Worm (Caenorhabditis elegans): ENCODE data around the gene cpg-8.

Gene cpg-8

ce11 chrV:4687944-4688505 is 4.2 kb downstream of the cpg-8 start, which contains the start of gene K03B4.2 (continued):
- TF ChIP-seq hlh-11 (tag; optimal IDR thresholded peaks at IDR 0.05) (no peak), Y75B8A.6 (GFP tag; IDR thresholded peaks at IDR 0.05) (no peak), fkh-10 (GFP tag; optimal IDR thresholded peaks at IDR 0.05) (no peak), nhr-25 (tag; optimal IDR thresholded peaks at IDR 0.05; ENCODE audit: borderline replicate concordance, insufficient read depth) (no peak), D1046.2 (GFP tag; IDR thresholded peaks at IDR 0.05) (0 out of 2 replicates have a peak, but pooled peaks have one; percentile 48), spr-3 (GFP tag; optimal IDR thresholded peaks at IDR 0.05) (no peak), F26F4.8 (GFP tag; conservative IDR thresholded peaks at IDR 0.05) (0 out of 2 replicates have a peak, but pooled peaks have one; percentile 26), T26A8.4 (GFP tag; IDR thresholded peaks at IDR 0.05) (0 out of 2 replicates have a peak, but pooled peaks have one; percentile 21), dve-1 (tag; optimal IDR thresholded peaks at IDR 0.05; ENCODE audit: insufficient read depth) (no peak), nhr-102 (tag; optimal IDR thresholded peaks at IDR 0.05) (no peak), daf-12 (tag; optimal IDR thresholded peaks at IDR 0.05) (no peak), nhr-28 (tag; optimal IDR thresholded peaks at IDR 0.05) (no peak), nhr-42 (GFP tag; IDR thresholded peaks at IDR 0.05) (no peak), F49E8.2 (tag; optimal IDR thresholded peaks at IDR 0.05; ENCODE audit: borderline replicate concordance) (no peak), skn-1 (tag; optimal IDR thresholded peaks at IDR 0.05) (no peak), spr-1 (tag; optimal IDR thresholded peaks at IDR 0.05) (no peak), snpc-1.2 (GFP tag; IDR thresholded peaks at IDR 0.05) (no peak), nhr-77 (tag; optimal IDR thresholded peaks at IDR 0.05) (no peak), mxl-3 (GFP tag; optimal IDR thresholded peaks at IDR 0.05) (no peak), ztf-11 (tag; optimal IDR thresholded peaks at IDR 0.05) (no peak), ctbp-1 (GFP tag; IDR thresholded peaks at IDR 0.05) (no peak), mes-2 (tag; optimal IDR thresholded peaks at IDR 0.05; ENCODE audit: poor library complexity, severe bottlenecking) (no peak), lim-7 (GFP tag; IDR thresholded peaks at IDR 0.05) (peak; percentile 55), arid-1 (GFP tag; conservative IDR thresholded peaks at IDR 0.05) (no peak), ceh-82 (tag; optimal IDR thresholded peaks at IDR 0.05) (no peak), mdt-29 (GFP tag; IDR thresholded peaks at IDR 0.05) (no peak), ceh-20 (GFP tag; IDR thresholded peaks at IDR 0.05) (no peak), aha-1 (tag) (peak; percentile 94), R02D3.7 (tag; optimal IDR thresholded peaks at IDR 0.05) (no peak), nhr-76 (tag; optimal IDR thresholded peaks at IDR 0.05) (no peak), pha-4 (GFP tag; IDR thresholded peaks at IDR 0.05) (no peak), pha-4 (tag; optimal IDR thresholded peaks at IDR 0.05) (no peak), nhr-41 (GFP tag; IDR thresholded peaks at IDR 0.05) (no peak), daf-16 (GFP tag; optimal IDR thresholded peaks at IDR 0.05) (no peak), daf-16 (tag; optimal IDR thresholded peaks at IDR 0.05) (peak; percentile 19), unc-130 (GFP tag; optimal IDR thresholded peaks at IDR 0.05) (no peak), zag-1 (tag; optimal IDR thresholded peaks at IDR 0.05) (no peak), T20F7.1 (GFP tag; optimal IDR thresholded peaks at IDR 0.05) (no peak), ceh-32 (tag; optimal IDR thresholded peaks at IDR 0.05; ENCODE audit: poor library complexity) (no peak), zfp-2 (tag; optimal IDR thresholded peaks at IDR 0.05) (no peak), lin-39 (tag; optimal IDR thresholded peaks at IDR 0.05) (no peak), Y5F2A.4 (GFP tag; optimal IDR thresholded peaks at IDR 0.05) (no peak), nhr-48 (tag; optimal IDR thresholded peaks at IDR 0.05) (no peak), egl-27 (tag; optimal IDR thresholded peaks at IDR 0.05) (no peak), ceh-62 (tag; optimal IDR thresholded peaks at IDR 0.05) (no peak), jun-1 (tag; optimal IDR thresholded peaks at IDR 0.05) (no peak), hif-1 (tag; optimal IDR thresholded peaks at IDR 0.05) (no peak)

Data from whole organism, L4 larva.